Fruit fly (Drosophila melanogaster) whole organism, wandering third instar larva: ENCODE results near the gene Atg18b.

Experiments
- Abd-B ChIP-seq: fragments of >200 bp; optimal IDR thresholded peaks from 2 replicates; lab custom pipeline; 2017; ENCODE audit warnings: missing biosample characterization, missing genetic modification characterization
- CG32264 ChIP-seq: fragments of 200-800 bp; sonication (Bioruptor generic); optimal IDR thresholded peaks from 2 replicates; lab custom pipeline; 2016; ENCODE audit warnings: missing biosample characterization, missing genetic modification characterization
- CG9705 ChIP-seq: fragments of 200-800 bp; sonication (Bioruptor generic); optimal IDR thresholded peaks from 2 replicates; lab custom pipeline; 2018; ENCODE audit warnings: missing biosample characterization, mild to moderate bottlenecking, missing genetic modification characterization
- CrebA ChIP-seq: fragments of 200-800 bp; sonication (Bioruptor generic); optimal IDR thresholded peaks from 2 replicates; lab custom pipeline; 2016; ENCODE audit warnings: missing biosample characterization, mild to moderate bottlenecking, missing genetic modification characterization, borderline replicate concordance
- Dfd ChIP-seq: fragments of >200 bp; optimal IDR thresholded peaks from 2 replicates; lab custom pipeline; 2017; ENCODE audit warnings: missing biosample characterization, missing genetic modification characterization
- Dif ChIP-seq: fragments of 200-275, 200-300 bp; sonication (Bioruptor generic); optimal IDR thresholded peaks from 2 replicates; lab custom pipeline; 2018; ENCODE audit warnings: missing biosample characterization, missing genetic modification characterization; ENCODE audit not compliant: partially characterized antibody
- GATAd ChIP-seq: sonication (Bioruptor generic); optimal IDR thresholded peaks from 2 replicates; lab custom pipeline; 2016; ENCODE audit warnings: missing biosample characterization, missing genetic modification characterization
- HLH106 ChIP-seq: fragments of 200-800 bp; optimal IDR thresholded peaks from 3 replicates; lab custom pipeline; 2019; ENCODE audit warnings: missing biosample characterization, mild to moderate bottlenecking, missing genetic modification characterization, moderate library complexity
- Hnf4 ChIP-seq: fragments of 200-800 bp; sonication (Bioruptor generic); optimal IDR thresholded peaks from 2 replicates; lab custom pipeline; 2016; ENCODE audit warnings: missing biosample characterization, mild to moderate bottlenecking, missing genetic modification characterization
- Hr78 ChIP-seq: fragments of >200 bp; optimal IDR thresholded peaks from 2 replicates; lab custom pipeline; 2017; ENCODE audit warnings: missing biosample characterization, missing genetic modification characterization
- Hr83 ChIP-seq: fragments of 200-300 bp; sonication (Bioruptor generic); optimal IDR thresholded peaks from 2 replicates; lab custom pipeline; 2016; ENCODE audit warnings: missing biosample characterization, mild to moderate bottlenecking, missing genetic modification characterization, moderate library complexity; ENCODE audit not compliant: poor library complexity, severe bottlenecking
- Jra ChIP-seq: sonication (Bioruptor generic); optimal IDR thresholded peaks from 2 replicates; lab custom pipeline; 2016; ENCODE audit warnings: missing biosample characterization, missing genetic modification characterization
- Mio ChIP-seq: sonication (Bioruptor generic); optimal IDR thresholded peaks from 2 replicates; lab custom pipeline; 2016; ENCODE audit warnings: missing biosample characterization, missing genetic modification characterization
- Myc ChIP-seq: fragments of >200 bp; optimal IDR thresholded peaks from 2 replicates; lab custom pipeline; 2017
- OdsH ChIP-seq: fragments of 200-800 bp; sonication (Bioruptor generic); optimal IDR thresholded peaks from 2 replicates; lab custom pipeline; 2016; ENCODE audit warnings: missing biosample characterization, mild to moderate bottlenecking, missing genetic modification characterization
- Rel ChIP-seq, 2 experiments: fragments of 200-800 bp; sonication (Bioruptor generic) in 1 of 2; optimal IDR thresholded peaks; 2 replicates in 1 of 2; 3 replicates in 1 of 2; lab custom pipeline; 2016 to 2019; ENCODE audit warnings: mild to moderate bottlenecking in 2 of 2, missing biosample characterization in 2 of 2, missing genetic modification characterization in 2 of 2, moderate library complexity in 1 of 2
- Sp1 ChIP-seq: fragments of 200-800 bp; sonication (Bioruptor generic); optimal IDR thresholded peaks from 3 replicates; lab custom pipeline; 2019; ENCODE audit warnings: missing biosample characterization, mild to moderate bottlenecking, missing genetic modification characterization, moderate library complexity
- Vsx2 ChIP-seq: fragments of 200-300, 225-300 bp; sonication (Bioruptor generic); optimal IDR thresholded peaks from 2 replicates; lab custom pipeline; 2018; ENCODE audit warnings: missing biosample characterization, missing genetic modification characterization; ENCODE audit not compliant: partially characterized antibody
- br ChIP-seq: fragments of 200-800 bp; sonication (Bioruptor generic); optimal IDR thresholded peaks from 2 replicates; lab custom pipeline; 2016; ENCODE audit warnings: missing biosample characterization, missing genetic modification characterization
- brk ChIP-seq: fragments of 200-800 bp; sonication (Bioruptor generic); optimal IDR thresholded peaks from 2 replicates; lab custom pipeline; 2016; ENCODE audit warnings: missing biosample characterization, mild to moderate bottlenecking, missing genetic modification characterization
- dl ChIP-seq, 2 experiments: fragments of 175-275, 200-275 bp in 1 of 2; fragments of 200-275 bp in 1 of 2; sonication (Bioruptor generic); optimal IDR thresholded peaks; lab custom pipeline; 2018; ENCODE audit warnings: mild to moderate bottlenecking in 2 of 2, missing biosample characterization in 2 of 2, missing genetic modification characterization in 2 of 2, moderate library complexity in 2 of 2; ENCODE audit not compliant: partially characterized antibody in 2 of 2, insufficient read depth in 1 of 2
- dmrt93B ChIP-seq: fragments of 200-800 bp; sonication (Bioruptor generic); optimal IDR thresholded peaks from 2 replicates; lab custom pipeline; 2018; ENCODE audit warnings: missing biosample characterization, mild to moderate bottlenecking, missing genetic modification characterization
- dsf ChIP-seq: sonication (Bioruptor generic); optimal IDR thresholded peaks from 2 replicates; lab custom pipeline; 2016; ENCODE audit warnings: missing biosample characterization, missing genetic modification characterization, borderline replicate concordance
- ey ChIP-seq: fragments of 200-800 bp; sonication (Bioruptor generic); optimal IDR thresholded peaks from 2 replicates; lab custom pipeline; 2016; ENCODE audit warnings: missing biosample characterization, missing genetic modification characterization
- foxo ChIP-seq, 2 experiments: fragments of 200-800 bp; sonication (Bioruptor generic); optimal IDR thresholded peaks; 2 replicates in 1 of 2; 3 replicates in 1 of 2; lab custom pipeline; 2016 to 2017; ENCODE audit warnings: missing biosample characterization in 2 of 2, missing genetic modification characterization in 2 of 2
- fru ChIP-seq: fragments of 200-800 bp; sonication (Bioruptor generic); optimal IDR thresholded peaks from 3 replicates; lab custom pipeline; 2016; ENCODE audit warnings: missing biosample characterization, mild to moderate bottlenecking, missing genetic modification characterization
- h ChIP-seq: fragments of 200-800 bp; sonication (Bioruptor generic); optimal IDR thresholded peaks from 3 replicates; lab custom pipeline; 2016; ENCODE audit warnings: missing biosample characterization, mild to moderate bottlenecking, missing genetic modification characterization
- jim ChIP-seq: fragments of 175-275, 200-325 bp; sonication (Bioruptor generic); optimal IDR thresholded peaks from 2 replicates; lab custom pipeline; 2016; ENCODE audit warnings: missing biosample characterization, mild to moderate bottlenecking, missing genetic modification characterization
- lola ChIP-seq: fragments of >200 bp; optimal IDR thresholded peaks from 2 replicates; lab custom pipeline; 2017; ENCODE audit warnings: missing biosample characterization, missing genetic modification characterization
- pan ChIP-seq: fragments of >200 bp; optimal IDR thresholded peaks from 2 replicates; lab custom pipeline; 2017
- psq ChIP-seq: fragments of 200-800 bp; sonication (Bioruptor generic); optimal IDR thresholded peaks from 3 replicates; lab custom pipeline; 2017; ENCODE audit warnings: missing biosample characterization, mild to moderate bottlenecking, missing genetic modification characterization, moderate library complexity
- rgr ChIP-seq: fragments of 200-800 bp; sonication (Bioruptor generic); optimal IDR thresholded peaks from 3 replicates; lab custom pipeline; 2016; ENCODE audit warnings: missing biosample characterization, mild to moderate bottlenecking, missing genetic modification characterization
- sage ChIP-seq: fragments of 200-800 bp; sonication (Bioruptor generic); optimal IDR thresholded peaks from 2 replicates; lab custom pipeline; 2016; ENCODE audit warnings: missing biosample characterization, mild to moderate bottlenecking, missing genetic modification characterization
- tai ChIP-seq: sonication (Bioruptor generic); optimal IDR thresholded peaks from 2 replicates; lab custom pipeline; 2016; ENCODE audit warnings: missing biosample characterization, missing genetic modification characterization
- woc ChIP-seq: sonication (Bioruptor generic); optimal IDR thresholded peaks from 2 replicates; lab custom pipeline; 2016; ENCODE audit warnings: missing biosample characterization, mild to moderate bottlenecking, missing genetic modification characterization

Atg18b gene

DNA sequence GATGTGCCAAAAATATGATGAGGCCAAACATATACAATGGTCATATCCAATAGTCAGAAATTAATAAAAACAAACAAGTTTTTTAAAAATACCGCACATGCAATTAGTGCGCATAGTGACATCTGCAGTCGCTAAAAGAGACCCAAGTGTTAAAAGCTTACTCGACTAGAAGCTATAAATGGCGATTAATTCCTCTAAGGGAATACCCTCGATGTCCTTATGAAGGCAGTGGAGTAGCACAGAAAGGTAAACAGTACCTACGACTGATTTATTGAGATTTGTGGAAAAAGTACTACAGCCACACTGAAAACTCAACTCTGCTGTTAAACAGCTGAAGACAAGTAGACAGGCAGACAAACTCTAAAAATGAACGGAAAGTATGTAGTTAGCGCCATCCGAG is 40.5 kb upstream of the Atg18b start:
- TF ChIP-seq HLH106 (tag; lab: Kevin White, UChicago) = peak; percentile 27
- TF ChIP-seq br = peak; percentile 17
- peak; percentile 27 for TF ChIP-seq ey (GFP tag; lab: Kevin White, UChicago)
- TF ChIP-seq psq (GFP tag; lab: Kevin White, UChicago) = peak; percentile 22
- TF ChIP-seq Mio (GFP tag; lab: Kevin White, UChicago) = no peak
- TF ChIP-seq fru (GFP tag; lab: Kevin White, UChicago) = peak; percentile 14
- peak; percentile 30 for TF ChIP-seq Hnf4 (GFP tag; lab: Kevin White, UChicago)
- peak; percentile 11 for TF ChIP-seq tai (GFP tag; lab: Kevin White, UChicago)
- TF ChIP-seq h (GFP tag; lab: Kevin White, UChicago) = peak; percentile 46
- peak; percentile 26 for TF ChIP-seq CG9705
- no peak for TF ChIP-seq dl (GFP tag; optimal IDR thresholded peaks at IDR 0.05; lab: Kevin White, UChicago; ENCODE audit: insufficient read depth in 1 of 2, partially characterized antibody in 2 of 2)
- TF ChIP-seq, all 38 proteins: peak for 9

DNA sequence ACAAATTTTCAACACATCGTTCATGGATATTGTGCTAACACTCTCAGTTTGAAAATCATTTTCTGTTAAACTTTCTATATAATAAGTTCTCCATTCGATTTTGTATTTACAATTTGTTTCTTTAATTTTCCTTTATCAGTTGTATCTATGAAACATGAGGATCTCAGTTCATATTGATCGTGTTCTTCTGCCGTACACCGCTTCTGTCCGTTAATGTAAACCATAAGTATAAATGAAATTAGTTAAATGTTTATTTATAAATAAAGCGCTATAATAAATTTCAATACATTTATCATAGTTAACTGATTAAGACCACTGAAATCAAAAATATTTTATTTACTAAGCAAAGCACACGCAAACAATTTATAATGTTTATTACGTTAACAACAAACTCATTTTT is 38.6 kb upstream of the Atg18b start:
- TF ChIP-seq CG9705 = no peak
- TF ChIP-seq CrebA (GFP tag; lab: Kevin White, UChicago) = no peak
- TF ChIP-seq sage (GFP tag; lab: Kevin White, UChicago) = no peak
- no peak for TF ChIP-seq dsf (GFP tag; lab: Kevin White, UChicago)
- no peak for TF ChIP-seq woc (GFP tag; lab: Kevin White, UChicago)
- TF ChIP-seq Dfd (GFP tag; lab: Kevin White, UChicago) = no peak
- no peak for TF ChIP-seq Abd-B
- TF ChIP-seq Dif (GFP tag; lab: Kevin White, UChicago) = no peak
- TF ChIP-seq fru (GFP tag; lab: Kevin White, UChicago) = no peak
- no peak for TF ChIP-seq Myc (lab: Kevin White, UChicago)
- no peak for TF ChIP-seq Hnf4 (GFP tag; lab: Kevin White, UChicago)
- TF ChIP-seq Mio (GFP tag; lab: Kevin White, UChicago) = no peak
- TF ChIP-seq Vsx2 (GFP tag; lab: Kevin White, UChicago) = no peak
- TF ChIP-seq jim (GFP tag; lab: Kevin White, UChicago) = no peak
- no peak for TF ChIP-seq dmrt93B (GFP tag; lab: Kevin White, UChicago)
- no peak for TF ChIP-seq lola (GFP tag; lab: Kevin White, UChicago)
- no peak for TF ChIP-seq pan
- TF ChIP-seq Sp1 (GFP tag; lab: Kevin White, UChicago) = no peak

DNA sequence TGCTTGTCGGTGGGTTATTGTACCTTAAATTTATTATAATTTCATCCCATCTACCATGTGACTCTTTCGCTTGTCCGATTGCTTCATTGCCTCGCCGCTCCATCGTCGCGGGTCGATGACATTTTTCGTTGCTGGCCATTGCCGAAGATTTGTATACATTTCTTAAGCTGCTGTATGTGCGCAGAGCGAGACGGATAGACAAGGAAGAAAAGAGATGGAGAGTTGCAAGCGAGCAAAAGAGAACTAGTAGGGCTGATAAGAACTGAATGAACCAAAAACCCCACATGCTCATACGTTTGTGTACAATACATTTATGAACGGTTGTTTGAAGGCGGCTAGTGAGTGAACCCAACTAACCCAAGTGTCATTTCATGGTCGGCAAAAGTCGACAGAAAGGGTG is 31.4 kb upstream of the Atg18b start:
- TF ChIP-seq Hr78 (GFP tag; lab: Kevin White, UChicago) (no peak), fru (GFP tag; lab: Kevin White, UChicago) (no peak), Rel (GFP tag; optimal IDR thresholded peaks at IDR 0.05; lab: Kevin White, UChicago) (no peak), Rel (tag; optimal IDR thresholded peaks at IDR 0.05; lab: Kevin White, UChicago) (peak; percentile 47), brk (GFP tag; lab: Kevin White, UChicago) (no peak), OdsH (GFP tag; lab: Kevin White, UChicago) (no peak), Dif (GFP tag; lab: Kevin White, UChicago) (no peak)

DNA sequence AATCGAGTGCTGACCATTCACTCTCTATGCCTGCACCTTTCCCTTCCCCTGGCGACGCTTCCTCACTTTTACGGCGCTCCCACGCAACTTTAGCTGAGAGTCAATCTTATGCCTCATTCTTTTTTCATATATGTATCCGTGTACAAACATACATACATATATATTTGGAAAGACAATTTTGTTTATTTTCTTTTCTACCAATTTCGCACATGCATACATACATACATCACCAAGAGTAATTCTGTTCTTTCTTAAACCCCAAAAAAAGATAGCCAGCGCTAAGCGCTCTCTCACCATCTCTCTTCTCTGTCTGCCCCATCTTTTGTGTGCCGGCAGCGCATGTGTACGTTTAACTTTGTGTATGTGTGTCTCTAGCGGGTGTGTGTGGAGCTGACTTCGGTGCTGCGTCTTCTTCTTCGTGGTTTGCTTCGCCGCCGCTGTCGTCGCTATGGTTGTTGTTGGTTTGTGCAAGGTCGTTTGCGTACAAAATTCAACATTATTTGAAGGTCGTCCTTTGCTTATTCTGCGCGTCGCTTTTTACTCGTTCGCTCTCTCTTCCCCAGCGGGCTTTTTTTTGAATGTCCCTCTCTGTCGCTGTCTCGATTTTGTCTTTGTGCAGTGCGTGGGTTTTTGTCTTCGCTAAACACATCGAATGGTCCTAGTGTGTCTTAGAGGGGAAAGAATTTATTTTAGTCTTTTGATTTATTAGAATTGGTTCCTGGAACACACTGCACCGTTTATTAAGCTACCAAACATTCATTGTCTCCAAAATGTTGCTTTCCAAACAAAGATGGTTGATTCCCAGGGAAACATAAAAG is 30.4 kb upstream of the Atg18b start:
- TF ChIP-seq rgr (peak; percentile 6), woc (GFP tag; lab: Kevin White, UChicago) (peak; percentile 14), CG32264 (peak; percentile 11), jim (GFP tag; lab: Kevin White, UChicago) (peak; percentile 25), OdsH (GFP tag; lab: Kevin White, UChicago) (peak; percentile 9), Jra (peak; percentile 70), Sp1 (GFP tag; lab: Kevin White, UChicago) (no peak), Hnf4 (GFP tag; lab: Kevin White, UChicago) (peak; percentile 2), CrebA (GFP tag; lab: Kevin White, UChicago) (peak; percentile 85), lola (GFP tag; lab: Kevin White, UChicago) (no peak), Myc (lab: Kevin White, UChicago) (no peak), Dfd (GFP tag; lab: Kevin White, UChicago) (no peak), CG9705 (no peak), Mio (GFP tag; lab: Kevin White, UChicago) (peak; percentile 75), foxo (GFP tag; optimal IDR thresholded peaks at IDR 0.05; lab: Kevin White, UChicago) (peak in 1 of 2 experiments; percentile 83), fru (GFP tag; lab: Kevin White, UChicago) (peak; percentile 9), h (GFP tag; lab: Kevin White, UChicago) (peak; percentile 38), tai (GFP tag; lab: Kevin White, UChicago) (peak; percentile 59), dsf (GFP tag; lab: Kevin White, UChicago) (no peak), ey (GFP tag; lab: Kevin White, UChicago) (no peak), Hr83 (GFP tag; lab: Kevin White, UChicago) (peak; percentile 79), br (peak; percentile 15), sage (GFP tag; lab: Kevin White, UChicago) (peak; percentile 77), brk (GFP tag; lab: Kevin White, UChicago) (peak; percentile 58), Abd-B (no peak), Dif (GFP tag; lab: Kevin White, UChicago) (peak; percentile 82), Hr78 (GFP tag; lab: Kevin White, UChicago) (peak; percentile 17), Rel (GFP tag; optimal IDR thresholded peaks at IDR 0.05; lab: Kevin White, UChicago) (peak; percentile 23), Rel (tag; optimal IDR thresholded peaks at IDR 0.05; lab: Kevin White, UChicago) (peak; percentile 51), Vsx2 (GFP tag; lab: Kevin White, UChicago) (peak; percentile 45), GATAd (no peak), dl (GFP tag; optimal IDR thresholded peaks at IDR 0.05; lab: Kevin White, UChicago; ENCODE audit: insufficient read depth in 1 of 2, partially characterized antibody in 2 of 2) (peak; percentile 77 to 80), psq (GFP tag; lab: Kevin White, UChicago) (peak; percentile 97)
